Worm (Caenorhabditis elegans): ENCODE measurements around the gene nhr-167.
A peak's percentile ranks its signal among the peaks of the same experiment; 100 is the strongest.

Gene nhr-167

ce11 chrX:11965163-11965562 is 16.7 kb downstream of the nhr-167 start:
- TF ChIP-seq nhr-12 (tag; optimal IDR thresholded peaks at IDR 0.05) (no peak), ZK546.5 (tag; optimal IDR thresholded peaks at IDR 0.05) (no peak), skn-1 (tag; optimal IDR thresholded peaks at IDR 0.05) (no peak), nhr-6 (tag; optimal IDR thresholded peaks at IDR 0.05) (no peak), ztf-1 (GFP tag; conservative IDR thresholded peaks at IDR 0.05) (no peak), ama-1 (optimal IDR thresholded peaks at IDR 0.05) (no peak), nhr-10 (tag; optimal IDR thresholded peaks at IDR 0.05) (no peak), snpc-4 (tag; optimal IDR thresholded peaks at IDR 0.05) (no peak), nhr-25 (tag; optimal IDR thresholded peaks at IDR 0.05) (peak; percentile 39), elt-1 (tag; optimal IDR thresholded peaks at IDR 0.05) (no peak), sma-3 (GFP tag; optimal IDR thresholded peaks at IDR 0.05) (peak; percentile 20), peb-1 (tag; optimal IDR thresholded peaks at IDR 0.05) (no peak), nhr-77 (tag; optimal IDR thresholded peaks at IDR 0.05) (no peak), sma-9 (GFP tag; optimal IDR thresholded peaks at IDR 0.05) (peak; percentile 79), sma-9 (tag; optimal IDR thresholded peaks at IDR 0.05) (no peak)

ce11 chrX:11964555-11964954 is 17.3 kb downstream of the nhr-167 start:
- TF ChIP-seq fos-1 (tag; optimal IDR thresholded peaks at IDR 0.05) = peak; percentile 82
- TF ChIP-seq lin-39 (tag; optimal IDR thresholded peaks at IDR 0.05) = no peak
- peak; percentile 73 for TF ChIP-seq sma-9 (GFP tag; optimal IDR thresholded peaks at IDR 0.05)
- no peak for TF ChIP-seq sma-9 (tag; optimal IDR thresholded peaks at IDR 0.05)

- TF ChIP-seq F13H6.1 (tag; optimal IDR thresholded peaks at IDR 0.05) (no peak), ceh-82 (tag; optimal IDR thresholded peaks at IDR 0.05) (no peak), nhr-77 (tag; optimal IDR thresholded peaks at IDR 0.05) (no peak), sma-9 (GFP tag; optimal IDR thresholded peaks at IDR 0.05) (peak; percentile 47), sma-9 (tag; optimal IDR thresholded peaks at IDR 0.05) (no peak), unc-62 (GFP tag; optimal IDR thresholded peaks at IDR 0.05) (no peak), snpc-4 (tag; optimal IDR thresholded peaks at IDR 0.05) (no peak), nhr-25 (tag; optimal IDR thresholded peaks at IDR 0.05) (peak; percentile 12), C34F6.9 (tag; optimal IDR thresholded peaks at IDR 0.05) (no peak), ceh-16 (tag; optimal IDR thresholded peaks at IDR 0.05) (peak; percentile 72), unc-55 (GFP tag; optimal IDR thresholded peaks at IDR 0.05) (no peak), elt-1 (tag; optimal IDR thresholded peaks at IDR 0.05) (peak; percentile 58)
Measured at ce11 chrX:11963659-11964058, 18.2 kb downstream of the nhr-167 start.

ce11 chrX:11962050-11962788 is 19.7 kb downstream of the nhr-167 start:
- TF ChIP-seq lin-13 (GFP tag; optimal IDR thresholded peaks at IDR 0.05) (no peak), nhr-10 (tag; optimal IDR thresholded peaks at IDR 0.05) (no peak), nhr-21 (tag; optimal IDR thresholded peaks at IDR 0.05) (no peak), nhr-237 (tag; optimal IDR thresholded peaks at IDR 0.05) (no peak), nhr-25 (tag; optimal IDR thresholded peaks at IDR 0.05) (no peak), zag-1 (tag; optimal IDR thresholded peaks at IDR 0.05) (no peak), sma-9 (GFP tag; optimal IDR thresholded peaks at IDR 0.05) (peak; percentile 54), sma-9 (tag; optimal IDR thresholded peaks at IDR 0.05) (no peak), elt-3 (tag; optimal IDR thresholded peaks at IDR 0.05) (no peak), fos-1 (tag; optimal IDR thresholded peaks at IDR 0.05) (peak; percentile 71), sma-3 (GFP tag; optimal IDR thresholded peaks at IDR 0.05) (peak; percentile 16), crh-2 (tag; optimal IDR thresholded peaks at IDR 0.05) (peak; percentile 56), nhr-23 (tag; optimal IDR thresholded peaks at IDR 0.05) (no peak), lin-39 (tag; optimal IDR thresholded peaks at IDR 0.05) (no peak), egl-27 (tag; optimal IDR thresholded peaks at IDR 0.05) (peak; percentile 34), blmp-1 (tag; optimal IDR thresholded peaks at IDR 0.05; ENCODE audit: insufficient read depth) (no peak), unc-39 (tag; optimal IDR thresholded peaks at IDR 0.05) (no peak), ztf-11 (tag; optimal IDR thresholded peaks at IDR 0.05) (no peak), ztf-1 (GFP tag; conservative IDR thresholded peaks at IDR 0.05) (no peak), ceh-82 (tag; optimal IDR thresholded peaks at IDR 0.05) (no peak), Y55F3AM.14 (GFP tag; optimal IDR thresholded peaks at IDR 0.05) (no peak), F13H6.1 (tag; optimal IDR thresholded peaks at IDR 0.05) (peak; percentile 19), mdl-1 (tag; optimal IDR thresholded peaks at IDR 0.05) (peak in 1 of 2 experiments; percentile 32), C34F6.9 (tag; optimal IDR thresholded peaks at IDR 0.05) (no peak), peb-1 (tag; optimal IDR thresholded peaks at IDR 0.05) (no peak), lsy-2 (tag; optimal IDR thresholded peaks at IDR 0.05) (no peak), mab-5 (tag; optimal IDR thresholded peaks at IDR 0.05) (no peak), skn-1 (tag; optimal IDR thresholded peaks at IDR 0.05) (no peak), nhr-12 (tag; optimal IDR thresholded peaks at IDR 0.05) (no peak)
